Worm (Caenorhabditis elegans): Measurements from ENCODE around the gene ptpn-22.

ptpn-22 gene

DNA sequence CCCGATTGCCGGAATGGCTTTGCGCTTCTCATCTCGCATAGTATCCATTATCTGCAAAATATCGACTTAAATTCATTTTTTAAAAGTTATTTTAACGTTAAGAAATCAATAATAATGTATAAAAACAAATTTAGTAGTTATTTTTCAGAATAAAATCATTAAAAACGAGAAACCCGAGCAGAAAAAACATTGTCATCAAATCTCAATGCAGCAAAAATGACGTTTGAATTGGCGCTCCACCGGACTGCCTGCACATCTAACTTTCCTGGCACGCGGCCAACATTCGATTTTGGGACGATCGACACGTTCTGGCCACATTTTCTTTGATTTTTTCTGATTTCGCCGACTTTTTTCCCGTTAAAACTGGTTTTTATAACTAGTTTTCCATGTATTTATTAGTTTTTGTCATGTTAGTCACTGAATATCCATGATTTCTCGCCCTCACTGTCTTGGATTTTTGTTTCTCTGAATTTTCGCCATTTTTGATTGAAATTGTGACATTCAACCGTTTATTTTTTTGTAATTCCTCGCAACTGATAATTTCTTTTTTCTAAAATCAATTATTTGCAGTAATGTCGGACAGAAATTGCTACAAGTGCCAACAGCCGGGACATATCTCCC lies 30.3 kb downstream of the ptpn-22 start, which contains the start of the genes pbs-1 and K08D12.3 (continued):
- TF ChIP-seq ceh-62 (tag; optimal IDR thresholded peaks at IDR 0.05), result no peak
- TF ChIP-seq hlh-30 (tag; optimal IDR thresholded peaks at IDR 0.05; ENCODE audit: insufficient read depth), result peak; percentile 75
- no peak for TF ChIP-seq dmd-9 (GFP tag; IDR thresholded peaks at IDR 0.05)
- TF ChIP-seq F37D6.2 (tag; optimal IDR thresholded peaks at IDR 0.05), result no peak
- TF ChIP-seq rbr-2 (tag; optimal IDR thresholded peaks at IDR 0.05), result peak; percentile 69
- peak; percentile 6 for TF ChIP-seq nhr-48 (tag; optimal IDR thresholded peaks at IDR 0.05)
- no peak for TF ChIP-seq tra-1 (GFP tag; IDR thresholded peaks at IDR 0.05)
- peak; percentile 94 for TF ChIP-seq mxl-3 (GFP tag; optimal IDR thresholded peaks at IDR 0.05)
- TF ChIP-seq nhr-102 (tag; optimal IDR thresholded peaks at IDR 0.05), result peak; percentile 75
- TF ChIP-seq ztf-7 (tag; optimal IDR thresholded peaks at IDR 0.05), result peak; percentile 35
- TF ChIP-seq cey-2 (tag; optimal IDR thresholded peaks at IDR 0.05; ENCODE audit: borderline replicate concordance, insufficient read depth), result no peak
- TF ChIP-seq hif-1 (tag; optimal IDR thresholded peaks at IDR 0.05), result peak in 1 of 2 experiments; percentile 75
- no peak for TF ChIP-seq lin-29 (GFP tag; IDR thresholded peaks at IDR 0.05)
- peak; percentile 39 for TF ChIP-seq nhr-28 (tag; optimal IDR thresholded peaks at IDR 0.05)
- no peak for TF ChIP-seq nhr-10 (tag; optimal IDR thresholded peaks at IDR 0.05)
- no peak for TF ChIP-seq Y5F2A.4 (GFP tag; optimal IDR thresholded peaks at IDR 0.05)
- peak in 1 of 2 experiments; percentile 49 for TF ChIP-seq mdl-1 (tag; optimal IDR thresholded peaks at IDR 0.05)
- TF ChIP-seq R02D3.7 (tag; optimal IDR thresholded peaks at IDR 0.05), result no peak
- TF ChIP-seq dmd-8 (GFP tag; IDR thresholded peaks at IDR 0.05), result no peak
- TF ChIP-seq ctbp-1 (GFP tag; IDR thresholded peaks at IDR 0.05), result 0 out of 2 replicates have a peak, but pooled peaks have one; percentile 44
- TF ChIP-seq nhr-42 (GFP tag; IDR thresholded peaks at IDR 0.05), result 0 out of 2 replicates have a peak, but pooled peaks have one; percentile 26
- TF ChIP-seq daf-12 (tag; optimal IDR thresholded peaks at IDR 0.05), result no peak
- TF ChIP-seq pha-4 (GFP tag; IDR thresholded peaks at IDR 0.05), result no peak
- TF ChIP-seq pha-4 (tag; optimal IDR thresholded peaks at IDR 0.05), result no peak
- TF ChIP-seq arid-1 (GFP tag; conservative IDR thresholded peaks at IDR 0.05), result 0 out of 2 replicates have a peak, but pooled peaks have one; percentile 17
- peak; percentile 19 for TF ChIP-seq F10B5.3 (tag; optimal IDR thresholded peaks at IDR 0.05)
- no peak for TF ChIP-seq lin-15B (tag; optimal IDR thresholded peaks at IDR 0.05)
- TF ChIP-seq nhr-25 (tag; optimal IDR thresholded peaks at IDR 0.05; ENCODE audit: borderline replicate concordance, insufficient read depth), result peak; percentile 48
- TF ChIP-seq dpl-1 (GFP tag; optimal IDR thresholded peaks at IDR 0.05), result peak; percentile 93
- no peak for TF ChIP-seq lir-3 (tag; optimal IDR thresholded peaks at IDR 0.05)
- peak; percentile 81 for TF ChIP-seq mep-1 (tag; optimal IDR thresholded peaks at IDR 0.05)
- peak; percentile 27 for TF ChIP-seq ama-1 (optimal IDR thresholded peaks at IDR 0.05)
- no peak for TF ChIP-seq nhr-41 (GFP tag; IDR thresholded peaks at IDR 0.05)
- no peak for TF ChIP-seq F44E2.7 (GFP tag; IDR thresholded peaks at IDR 0.05)
- no peak for TF ChIP-seq aly-2 (tag; optimal IDR thresholded peaks at IDR 0.05)
- TF ChIP-seq zip-2 (tag; optimal IDR thresholded peaks at IDR 0.05), result no peak
- TF ChIP-seq mdt-29 (GFP tag; IDR thresholded peaks at IDR 0.05), result no peak
- TF ChIP-seq madf-9 (GFP tag; conservative IDR thresholded peaks at IDR 0.05), result no peak
- no peak for TF ChIP-seq D1046.2 (GFP tag; IDR thresholded peaks at IDR 0.05)
- TF ChIP-seq duxl-1 (tag; optimal IDR thresholded peaks at IDR 0.05; ENCODE audit: poor library complexity), result peak; percentile 6
- TF ChIP-seq lin-39 (tag; optimal IDR thresholded peaks at IDR 0.05), result no peak
- TF ChIP-seq gei-8 (GFP tag; optimal IDR thresholded peaks at IDR 0.05), result no peak
- TF ChIP-seq ces-1 (GFP tag; optimal IDR thresholded peaks at IDR 0.05), result no peak
- no peak for TF ChIP-seq pqm-1 (tag; optimal IDR thresholded peaks at IDR 0.05)
- TF ChIP-seq lin-13 (GFP tag; optimal IDR thresholded peaks at IDR 0.05), result peak; percentile 59
- no peak for TF ChIP-seq daf-8 (GFP tag; IDR thresholded peaks at IDR 0.05)
- no peak for TF ChIP-seq zag-1 (tag; optimal IDR thresholded peaks at IDR 0.05)
- TF ChIP-seq ceh-32 (tag; optimal IDR thresholded peaks at IDR 0.05; ENCODE audit: poor library complexity), result no peak
- no peak for TF ChIP-seq snpc-4 (tag; optimal IDR thresholded peaks at IDR 0.05)
- TF ChIP-seq T26A8.4 (GFP tag; IDR thresholded peaks at IDR 0.05), result peak; percentile 76
- TF ChIP-seq madf-5 (GFP tag; IDR thresholded peaks at IDR 0.05), result no peak
